Worm (Caenorhabditis elegans): Measurements from ENCODE around the gene M01H9.3.

DNA sequence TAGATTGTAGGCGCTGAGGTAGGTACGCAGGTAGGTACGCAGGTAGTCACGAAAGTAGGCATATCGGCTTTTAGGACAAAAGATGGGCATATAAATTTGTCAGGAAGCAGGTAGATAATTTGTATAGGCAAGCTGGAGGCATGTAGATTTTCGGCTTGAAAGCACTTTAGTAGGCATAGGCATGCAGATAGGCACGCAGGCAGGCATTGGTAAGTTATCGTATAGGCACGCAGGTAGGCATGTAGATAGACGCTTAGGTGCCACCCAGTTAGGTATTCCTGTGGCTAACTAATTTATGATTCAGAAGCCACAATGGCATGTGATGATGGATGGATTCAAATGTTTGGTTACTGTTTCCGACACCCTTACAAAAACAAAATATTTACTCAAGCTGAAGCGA is 53.8 kb downstream of the M01H9.3 start:
- no peak for TF ChIP-seq C34F6.9 (tag; optimal IDR thresholded peaks at IDR 0.05)
- no peak for TF ChIP-seq ceh-82 (tag; optimal IDR thresholded peaks at IDR 0.05)
- no peak for TF ChIP-seq nhr-129 (tag; optimal IDR thresholded peaks at IDR 0.05)
- no peak for TF ChIP-seq egl-27 (tag; optimal IDR thresholded peaks at IDR 0.05)
- no peak for TF ChIP-seq aly-2 (tag; optimal IDR thresholded peaks at IDR 0.05)
- TF ChIP-seq lsy-2 (tag; optimal IDR thresholded peaks at IDR 0.05) = no peak

Data from whole organism, L2 larva.